Worm (Caenorhabditis elegans) whole organism, L4/young adult: ENCODE data around the gene B0507.7.

Experiments
- W03F9.2 ChIP-seq: fragments of 150-350 bp; optimal IDR thresholded peaks from 2 replicates; lab custom pipeline; 2014; ENCODE audit warnings: missing biosample characterization, missing genetic modification characterization
- him-1 ChIP-seq: sonication (generic microtip); optimal IDR thresholded peaks from 2 replicates; lab custom pipeline; 2016; ENCODE audit warnings: missing genotype, missing genetic modification reagents, missing genetic modification characterization, missing compliant biosample characterization

DNA sequence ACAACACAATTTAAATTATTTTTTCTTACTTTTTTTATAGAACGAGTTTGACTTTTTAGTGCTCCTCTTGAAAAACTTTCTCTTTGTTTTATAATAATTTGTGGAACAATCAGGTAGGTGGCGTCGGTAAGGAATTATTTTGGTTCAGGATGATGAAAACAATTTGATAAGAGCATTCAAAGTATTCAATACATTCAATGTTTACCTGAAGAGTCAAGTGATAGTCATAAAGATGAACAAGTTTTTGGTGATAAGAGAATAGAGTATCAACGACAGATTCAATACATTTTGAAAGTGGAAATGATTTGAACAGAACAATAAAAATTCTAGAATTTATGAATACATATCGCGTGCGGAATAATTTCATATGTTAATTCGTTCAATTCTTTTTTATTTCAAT lies 9.0 kb upstream of the B0507.7 start:
- TF ChIP-seq him-1 (tag; lab: Kevin White, UChicago) (no peak), W03F9.2 (tag; lab: Kevin White, UChicago) (no peak)
